Worm (Caenorhabditis elegans) whole organism, early embryonic: ENCODE measurements around the gene grl-27.

Source experiments
- B0310.2 ChIP-seq: sonication (generic microtip); optimal IDR thresholded peaks from 2 replicates; lab custom pipeline; 2016; ENCODE audit warnings: mild to moderate bottlenecking, missing genetic modification characterization, missing compliant biosample characterization
- F13C5.2 ChIP-seq: sonication (generic microtip); optimal IDR thresholded peaks from 2 replicates; lab custom pipeline; 2017; ENCODE audit warnings: mild to moderate bottlenecking, missing genetic modification characterization, inconsistent platforms, missing compliant biosample characterization
- ama-1 ChIP-seq: fragments of 150-350 bp; optimal IDR thresholded peaks from 2 replicates; lab custom pipeline; 2014
- ceh-13 ChIP-seq: fragments of 200-800 bp; sonication (Bioruptor generic); optimal IDR thresholded peaks from 2 replicates; lab custom pipeline; 2018; ENCODE audit warnings: mild to moderate bottlenecking, missing genetic modification characterization, missing compliant biosample characterization
- ets-7 ChIP-seq: sonication (generic microtip); optimal IDR thresholded peaks from 2 replicates; lab custom pipeline; 2016; ENCODE audit warnings: missing genotype, missing genetic modification characterization, missing compliant biosample characterization
- flt-1 ChIP-seq: fragments of 200-800 bp; sonication (Bioruptor generic); IDR thresholded peaks from 2 replicates; pipeline ENCODE4 v1.3.6; 2022; ENCODE audit warnings: missing genetic modification characterization, missing compliant biosample characterization
- hnd-1 ChIP-seq: sonication (generic microtip); optimal IDR thresholded peaks from 2 replicates; lab custom pipeline; 2016; ENCODE audit warnings: missing genetic modification characterization, missing compliant biosample characterization
- pes-1 ChIP-seq: fragments of 200-800 bp; sonication (Bioruptor generic); IDR thresholded peaks from 2 replicates; pipeline ENCODE4 v1.3.6; 2022; ENCODE audit warnings: missing genetic modification reagents, missing genetic modification characterization, missing compliant biosample characterization
- scrt-1 ChIP-seq: fragments of 200-800 bp; sonication (Bioruptor generic); IDR thresholded peaks from 2 replicates; pipeline ENCODE4 v1.3.6; 2022; ENCODE audit warnings: missing genetic modification characterization, missing compliant biosample characterization
- sea-1 ChIP-seq: fragments of 200-800 bp; sonication (Bioruptor generic); conservative IDR thresholded peaks from 2 replicates; pipeline ENCODE4 v1.3.6; 2022; ENCODE audit warnings: missing genetic modification characterization, missing compliant biosample characterization
- tbx-37 ChIP-seq: fragments of 200-800 bp; sonication (Bioruptor generic); conservative IDR thresholded peaks from 2 replicates; pipeline ENCODE4 v1.3.6; 2022; ENCODE audit warnings: missing genetic modification reagents, missing genetic modification characterization, missing compliant biosample characterization
- tra-4 ChIP-seq: sonication (generic microtip); optimal IDR thresholded peaks from 2 replicates; lab custom pipeline; 2017; ENCODE audit warnings: missing genetic modification characterization, missing compliant biosample characterization

DNA sequence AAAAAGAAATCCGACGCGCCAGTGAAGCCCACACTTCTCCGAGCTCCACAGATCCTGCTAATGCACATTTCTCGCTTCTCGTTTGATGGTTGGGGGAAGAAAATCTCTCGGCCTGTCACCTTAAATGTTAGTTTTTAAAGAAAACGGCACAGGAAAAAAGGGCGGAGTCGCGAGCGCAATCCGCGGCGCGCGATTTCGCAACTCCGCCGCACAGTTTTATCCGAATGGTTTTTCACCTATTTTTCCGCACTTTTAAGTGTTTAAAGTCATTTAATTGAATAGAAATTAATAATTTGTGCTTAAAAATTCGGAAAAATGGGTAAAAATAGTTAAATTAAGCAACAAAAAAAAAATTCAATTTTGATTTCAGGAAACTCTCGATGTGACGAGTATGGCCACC, 12.0 kb upstream of the grl-27 start:
- no peak for TF ChIP-seq ama-1 (lab: Kevin White, UChicago)
- TF ChIP-seq flt-1: no peak; the same call in 1 of the 2 replicates
- no peak for TF ChIP-seq tra-4
- peak; percentile 52 for TF ChIP-seq B0310.2 (tag; lab: Kevin White, UChicago)
- TF ChIP-seq F13C5.2 (tag; lab: Kevin White, UChicago): peak; percentile 59
- peak; percentile 28 for TF ChIP-seq hnd-1 (tag; lab: Kevin White, UChicago)
- peak; percentile 68; the same call in 1 of the 2 replicates for TF ChIP-seq sea-1 (GFP tag; lab: Robert Waterston, UW)
- TF ChIP-seq ceh-13: no peak
- TF ChIP-seq ets-7 (tag; lab: Kevin White, UChicago): no peak
- peak; percentile 45; the same call in 1 of the 2 replicates for TF ChIP-seq scrt-1 (GFP tag; lab: Robert Waterston, UW)
- peak; percentile 84 for TF ChIP-seq pes-1 (GFP tag; lab: Robert Waterston, UW)
- no peak for TF ChIP-seq tbx-37
